Fruit fly (Drosophila melanogaster): ENCODE measurements around the gene CG43844.

Gene CG43844

dm6 chr3R:21874982-21875466 is 14.3 kb upstream of the CG43844 start, which contains the start of gene CG6656 (continued):
- peak; percentile 39; the same call in 2 of the 3 replicates for TF ChIP-seq row (GFP tag; IDR thresholded peaks at IDR 0.05)
- TF ChIP-seq lbe (GFP tag; optimal IDR thresholded peaks at IDR 0.05): peak; percentile 67
- 0 out of 3 replicates have a peak, but pooled peaks have one; percentile 35 for TF ChIP-seq zfh1 (GFP tag; IDR thresholded peaks at IDR 0.05)
- TF ChIP-seq pros (GFP tag; optimal IDR thresholded peaks at IDR 0.05): no peak
- TF ChIP-seq ara (GFP tag; IDR thresholded peaks at IDR 0.05): no peak
- 0 out of 2 replicates have a peak, but pooled peaks have one; percentile 48 for TF ChIP-seq Atf6 (GFP tag; IDR thresholded peaks at IDR 0.05)
- TF ChIP-seq CG7745 (tag; optimal IDR thresholded peaks at IDR 0.05): peak; percentile 67
- TF ChIP-seq psq (GFP tag; optimal IDR thresholded peaks at IDR 0.05): no peak
- TF ChIP-seq D19B (GFP tag; optimal IDR thresholded peaks at IDR 0.05): peak; percentile 95
- TF ChIP-seq slbo (GFP tag; IDR thresholded peaks at IDR 0.05): peak; percentile 24; the same call in 1 of the 2 replicates
- 0 out of 2 replicates have a peak, but pooled peaks have one; percentile 19 for TF ChIP-seq CG9932 (GFP tag; IDR thresholded peaks at IDR 0.05)
- TF ChIP-seq sens (GFP tag): peak; percentile 79

dm6 chr3R:21877636-21878035 is 11.7 kb upstream of the CG43844 start, which contains the start of gene P5CDh2:
P5CDh2 (plus strand) TSS chr3R:21877936.
- TF ChIP-seq Spps (tag; optimal IDR thresholded peaks at IDR 0.05): no peak
- TF ChIP-seq CG15073 (GFP tag; optimal IDR thresholded peaks at IDR 0.05): no peak
- TF ChIP-seq row (GFP tag; IDR thresholded peaks at IDR 0.05): no peak
- TF ChIP-seq Lim3 (GFP tag; IDR thresholded peaks at IDR 0.05): no peak
- TF ChIP-seq Bgb (GFP tag; IDR thresholded peaks at IDR 0.05; ENCODE audit: partially characterized antibody): no peak
- TF ChIP-seq CG1233 (GFP tag; optimal IDR thresholded peaks at IDR 0.05): no peak
- TF ChIP-seq fd3F (GFP tag; optimal IDR thresholded peaks at IDR 0.05): no peak
- no peak for TF ChIP-seq CG34224 (GFP tag; IDR thresholded peaks at IDR 0.05; ENCODE audit: partially characterized antibody)
- TF ChIP-seq twi (tag; optimal IDR thresholded peaks at IDR 0.05): no peak
- no peak for TF ChIP-seq Bdp1 (GFP tag; optimal IDR thresholded peaks at IDR 0.05)
- TF ChIP-seq Optix (GFP tag; IDR thresholded peaks at IDR 0.05): no peak
- TF ChIP-seq MBD-R2 (GFP tag; IDR thresholded peaks at IDR 0.05): no peak
- no peak for TF ChIP-seq CG2678 (tag; optimal IDR thresholded peaks at IDR 0.05)
- no peak for TF ChIP-seq CG10654 (GFP tag; optimal IDR thresholded peaks at IDR 0.05)
- no peak for TF ChIP-seq exex (tag; optimal IDR thresholded peaks at IDR 0.05)
- TF ChIP-seq H15 (GFP tag; IDR thresholded peaks at IDR 0.05): no peak
- no peak for TF ChIP-seq gsb (GFP tag; IDR thresholded peaks at IDR 0.05)
- no peak for TF ChIP-seq crc (GFP tag; optimal IDR thresholded peaks at IDR 0.05)
- TF ChIP-seq CG31441 (GFP tag; IDR thresholded peaks at IDR 0.05): no peak

dm6 chr3R:21878473-21878872 is 10.9 kb upstream of the CG43844 start, which contains the start of gene CG34148:
CG34148 (minus strand) TSS chr3R:21878686.
- peak; percentile 85 for TF ChIP-seq ato (GFP tag; IDR thresholded peaks at IDR 0.05; ENCODE audit: partially characterized antibody)
- peak; percentile 83 for TF ChIP-seq CG13287 (GFP tag; IDR thresholded peaks at IDR 0.05; ENCODE audit: partially characterized antibody)
- TF ChIP-seq chinmo (GFP tag; IDR thresholded peaks at IDR 0.05; ENCODE audit: partially characterized antibody): 0 out of 4 replicates have a peak, but pooled peaks have one; percentile 81
- no peak for TF ChIP-seq oc (tag; optimal IDR thresholded peaks at IDR 0.05)
- no peak for TF ChIP-seq CG2875 (GFP tag; optimal IDR thresholded peaks at IDR 0.05)
- no peak for TF ChIP-seq CG13624 (GFP tag; optimal IDR thresholded peaks at IDR 0.05)
- TF ChIP-seq bbx (GFP tag; IDR thresholded peaks at IDR 0.05; ENCODE audit: partially characterized antibody): peak; percentile 80
- TF ChIP-seq knrl (GFP tag; IDR thresholded peaks at IDR 0.05; ENCODE audit: partially characterized antibody): peak; percentile 50; the same call in 1 of the 3 replicates
- peak; percentile 81 for TF ChIP-seq Dref (GFP tag; IDR thresholded peaks at IDR 0.05)
- TF ChIP-seq CG7963 (GFP tag; IDR thresholded peaks at IDR 0.05; ENCODE audit: partially characterized antibody): peak; percentile 73
- TF ChIP-seq crp (GFP tag; optimal IDR thresholded peaks at IDR 0.05): peak; percentile 45 to 90
- TF ChIP-seq Sox102F (GFP tag; optimal IDR thresholded peaks at IDR 0.05): no peak
- peak; percentile 61; the same call in 2 of the 3 replicates for TF ChIP-seq CG16813 (GFP tag; IDR thresholded peaks at IDR 0.05; ENCODE audit: partially characterized antibody)
- no peak for TF ChIP-seq Oli (tag; optimal IDR thresholded peaks at IDR 0.05)
- peak; percentile 67; the same call in 2 of the 3 replicates for TF ChIP-seq mld (GFP tag; IDR thresholded peaks at IDR 0.05; ENCODE audit: partially characterized antibody)
- TF ChIP-seq CG10267 (tag; optimal IDR thresholded peaks at IDR 0.05): peak; percentile 34
- no peak for TF ChIP-seq yki (optimal IDR thresholded peaks at IDR 0.05)
- TF ChIP-seq kah (GFP tag; optimal IDR thresholded peaks at IDR 0.05): no peak

All from whole organism, embryonic.